Fruit fly (Drosophila melanogaster): ENCODE data around the gene Boh2.

- TF ChIP-seq Hr39 (GFP tag; optimal IDR thresholded peaks at IDR 0.05) (no peak), CG6808 (GFP tag; optimal IDR thresholded peaks at IDR 0.05) (no peak), spab (GFP tag; optimal IDR thresholded peaks at IDR 0.05) (no peak), eg (GFP tag; IDR thresholded peaks at IDR 0.05) (no peak), CG6792 (GFP tag; optimal IDR thresholded peaks at IDR 0.05) (no peak), CG34406 (GFP tag; optimal IDR thresholded peaks at IDR 0.05) (no peak), CG16779 (tag; optimal IDR thresholded peaks at IDR 0.05) (no peak), CG8119 (GFP tag; IDR thresholded peaks at IDR 0.05) (peak; percentile 40; the same call in 2 of the 3 replicates), lz (GFP tag; optimal IDR thresholded peaks at IDR 0.05) (no peak), acj6 (GFP tag; optimal IDR thresholded peaks at IDR 0.05) (no peak), Sox102F (GFP tag; optimal IDR thresholded peaks at IDR 0.05) (no peak), CG3032 (tag; optimal IDR thresholded peaks at IDR 0.05) (peak; percentile 7), CG8319 (GFP tag; optimal IDR thresholded peaks at IDR 0.05) (no peak), Eip78C (GFP tag) (peak; percentile 74)
Measured at dm6 chr2L:11178826-11179391, at the start of gene Boh2.
